Fruit fly (Drosophila melanogaster) whole organism, embryonic: Measurements from ENCODE around the gene CG4650.

Source experiments
- CG1602 ChIP-seq: fragments of 200-800 bp; sonication (Bioruptor generic); optimal IDR thresholded peaks from 3 replicates; lab custom pipeline; 2016; ENCODE audit warnings: missing biosample characterization, missing genetic modification characterization
- CG16779 ChIP-seq: fragments of 200-800 bp; sonication (Bioruptor generic); IDR thresholded peaks from 2 replicates; pipeline ENCODE4 v1.3.6; 2022; ENCODE audit warnings: missing biosample characterization, missing genetic modification characterization
- CG33557 ChIP-seq: fragments of 200-800 bp; sonication (Bioruptor generic); optimal IDR thresholded peaks from 2 replicates; lab custom pipeline; 2019; ENCODE audit warnings: missing biosample characterization, mild to moderate bottlenecking, missing genetic modification characterization, moderate library complexity
- CG6272 ChIP-seq: fragments of 200-800 bp; sonication (Bioruptor generic); IDR thresholded peaks from 2 replicates; pipeline ENCODE4 v1.3.6; 2022; ENCODE audit warnings: missing biosample characterization, missing genetic modification characterization
- CG8944 ChIP-seq: fragments of 200-800 bp; sonication (Bioruptor generic); optimal IDR thresholded peaks from 3 replicates; lab custom pipeline; 2016; ENCODE audit warnings: missing biosample characterization, missing genetic modification characterization
- CkIIα-i1 ChIP-seq: fragments of 200-800 bp; sonication (Bioruptor generic); IDR thresholded peaks from 2 replicates; pipeline ENCODE4 v1.3.6; 2022; ENCODE audit warnings: missing biosample characterization, missing genetic modification characterization
- az2 ChIP-seq: fragments of 200-800 bp; sonication (Bioruptor generic); optimal IDR thresholded peaks from 3 replicates; lab custom pipeline; 2016; ENCODE audit warnings: missing biosample characterization, missing genetic modification characterization
- insv ChIP-seq, 2 experiments: fragments of 200-800 bp; sonication (Bioruptor generic); optimal IDR thresholded peaks; 3 replicates each; lab custom pipeline; 2016 to 2018; ENCODE audit warnings: missing biosample characterization in 2 of 2, missing genetic modification characterization in 2 of 2
- jumu ChIP-seq: fragments of 200-800 bp; sonication (Bioruptor generic); optimal IDR thresholded peaks from 3 replicates; lab custom pipeline; 2016; ENCODE audit warnings: missing biosample characterization, missing genetic modification characterization
- nmo ChIP-seq: fragments of 200-800 bp; sonication (Bioruptor generic); optimal IDR thresholded peaks from 2 replicates; lab custom pipeline; 2018; ENCODE audit warnings: missing biosample characterization, mild to moderate bottlenecking, missing genetic modification characterization, moderate library complexity
- stwl ChIP-seq: fragments of 200-800 bp; sonication (Bioruptor generic); optimal IDR thresholded peaks from 3 replicates; lab custom pipeline; 2018; ENCODE audit warnings: missing biosample characterization, mild to moderate bottlenecking, missing genetic modification characterization, moderate library complexity
- vvl ChIP-seq: fragments of 200-800 bp; sonication (Bioruptor generic); IDR thresholded peaks from 2 replicates; pipeline ENCODE4 v1.3.6; 2022; ENCODE audit warnings: missing biosample characterization, missing genetic modification characterization

DNA sequence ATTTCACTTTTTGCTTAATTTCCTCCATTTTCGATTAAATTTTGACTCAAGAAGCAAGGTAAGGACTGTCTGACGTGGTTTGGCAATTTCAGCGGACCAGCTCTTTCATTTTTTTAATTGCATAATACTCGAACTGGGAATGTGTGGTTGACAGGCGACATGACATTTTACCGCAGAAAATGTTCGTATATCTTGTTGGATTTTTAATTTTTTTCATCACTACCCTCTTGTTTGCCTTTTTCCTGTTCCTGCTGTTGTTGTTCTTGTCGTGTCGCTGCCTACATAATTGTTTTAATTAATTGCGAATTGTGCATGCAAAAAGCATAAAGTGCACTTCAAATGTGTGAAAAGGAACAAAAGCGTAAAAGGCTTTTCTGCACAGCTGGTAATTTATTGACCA is 44.7 kb downstream of the CG4650 start, which contains the start of gene CG42685:
- TF ChIP-seq CkIIα-i1 (GFP tag; lab: Robert Waterston, UW) (no peak), nmo (GFP tag; lab: Kevin White, UChicago) (no peak), stwl (tag; lab: Kevin White, UChicago) (no peak), vvl (GFP tag; lab: Robert Waterston, UW) (no peak), CG6272 (GFP tag; lab: Robert Waterston, UW) (no peak), CG1602 (no peak), insv (GFP tag; optimal IDR thresholded peaks at IDR 0.05; lab: Kevin White, UChicago) (no peak), az2 (GFP tag; lab: Kevin White, UChicago) (no peak), CG8944 (GFP tag; lab: Kevin White, UChicago) (no peak), CG16779 (GFP tag; lab: Robert Waterston, UW) (no peak), CG33557 (GFP tag; lab: Kevin White, UChicago) (no peak), jumu (GFP tag; lab: Kevin White, UChicago) (no peak)
